Fruit fly (Drosophila melanogaster) whole organism, wandering third instar larva: ENCODE data around the gene CG17572.

Source experiments
- Abd-B ChIP-seq: fragments of >200 bp; optimal IDR thresholded peaks from 2 replicates; lab custom pipeline; 2017; ENCODE audit warnings: missing biosample characterization, missing genetic modification characterization
- Dfd ChIP-seq: fragments of >200 bp; optimal IDR thresholded peaks from 2 replicates; lab custom pipeline; 2017; ENCODE audit warnings: missing biosample characterization, missing genetic modification characterization
- Hr78 ChIP-seq: fragments of >200 bp; optimal IDR thresholded peaks from 2 replicates; lab custom pipeline; 2017; ENCODE audit warnings: missing biosample characterization, missing genetic modification characterization
- OdsH ChIP-seq: fragments of 200-800 bp; sonication (Bioruptor generic); optimal IDR thresholded peaks from 2 replicates; lab custom pipeline; 2016; ENCODE audit warnings: missing biosample characterization, mild to moderate bottlenecking, missing genetic modification characterization
- Rel ChIP-seq, 2 experiments: fragments of 200-800 bp; sonication (Bioruptor generic) in 1 of 2; optimal IDR thresholded peaks; 2 replicates in 1 of 2; 3 replicates in 1 of 2; lab custom pipeline; 2016 to 2019; ENCODE audit warnings: mild to moderate bottlenecking in 2 of 2, missing biosample characterization in 2 of 2, missing genetic modification characterization in 2 of 2, moderate library complexity in 1 of 2
- Sp1 ChIP-seq: fragments of 200-800 bp; sonication (Bioruptor generic); optimal IDR thresholded peaks from 3 replicates; lab custom pipeline; 2019; ENCODE audit warnings: missing biosample characterization, mild to moderate bottlenecking, missing genetic modification characterization, moderate library complexity
- lola ChIP-seq: fragments of >200 bp; optimal IDR thresholded peaks from 2 replicates; lab custom pipeline; 2017; ENCODE audit warnings: missing biosample characterization, missing genetic modification characterization
- pan ChIP-seq: fragments of >200 bp; optimal IDR thresholded peaks from 2 replicates; lab custom pipeline; 2017
- psq ChIP-seq: fragments of 200-800 bp; sonication (Bioruptor generic); optimal IDR thresholded peaks from 3 replicates; lab custom pipeline; 2017; ENCODE audit warnings: missing biosample characterization, mild to moderate bottlenecking, missing genetic modification characterization, moderate library complexity
- woc ChIP-seq: sonication (Bioruptor generic); optimal IDR thresholded peaks from 2 replicates; lab custom pipeline; 2016; ENCODE audit warnings: missing biosample characterization, mild to moderate bottlenecking, missing genetic modification characterization

DNA sequence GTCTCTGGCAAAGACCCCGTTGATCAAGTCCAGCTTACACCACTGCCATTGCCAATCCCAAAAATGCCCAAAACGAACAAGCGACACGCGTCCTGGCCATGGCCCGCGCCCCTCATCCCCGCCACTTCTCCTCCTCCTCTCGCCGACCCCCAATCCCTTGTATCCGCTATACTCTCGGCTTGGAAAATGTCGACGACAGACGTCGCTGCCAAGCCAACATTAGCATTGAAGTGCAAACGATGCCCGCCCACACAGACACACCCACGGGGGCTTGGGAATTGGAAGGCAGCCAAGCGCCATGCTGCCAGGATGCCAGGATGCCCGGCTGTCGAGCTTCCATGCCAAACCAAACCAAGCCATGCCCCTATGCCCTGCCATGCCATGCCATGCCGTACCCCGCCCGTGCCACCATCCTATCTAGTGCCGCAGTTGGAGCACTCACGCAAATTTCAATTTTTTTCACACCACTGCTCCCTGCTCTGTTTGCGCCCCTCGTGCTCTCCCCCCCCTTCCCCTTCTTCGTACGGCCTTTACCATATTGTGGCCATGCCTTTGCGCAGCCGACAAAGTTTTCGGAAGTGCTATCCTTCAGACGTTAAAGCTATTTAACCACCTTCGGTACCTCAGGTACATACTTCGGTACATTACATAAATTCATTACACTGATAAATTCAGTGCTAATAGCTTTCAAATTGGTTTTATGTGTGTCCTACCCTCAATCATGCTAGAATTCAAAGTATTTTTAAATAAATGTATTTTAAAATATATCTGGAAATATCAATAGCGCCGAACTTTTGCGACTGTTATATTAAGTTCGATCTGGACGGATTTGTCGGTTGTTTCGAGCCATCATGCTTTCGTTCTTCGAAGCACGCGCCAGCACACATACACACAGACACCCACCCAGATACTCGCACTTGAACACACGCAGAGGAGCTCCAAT is 52.4 kb downstream of the CG17572 start:
- TF ChIP-seq pan (lab: Kevin White, UChicago) (no peak), Hr78 (GFP tag; lab: Kevin White, UChicago) (no peak), lola (GFP tag; lab: Kevin White, UChicago) (no peak), Sp1 (GFP tag; lab: Kevin White, UChicago) (peak; percentile 91), woc (GFP tag; lab: Kevin White, UChicago) (peak; percentile 64), Rel (GFP tag; optimal IDR thresholded peaks at IDR 0.05; lab: Kevin White, UChicago) (peak; percentile 43), Rel (tag; optimal IDR thresholded peaks at IDR 0.05; lab: Kevin White, UChicago) (peak; percentile 49), psq (GFP tag; lab: Kevin White, UChicago) (peak; percentile 64), Dfd (GFP tag; lab: Kevin White, UChicago) (no peak), Abd-B (GFP tag; lab: Kevin White, UChicago) (no peak), OdsH (GFP tag; lab: Kevin White, UChicago) (peak; percentile 81)
